Fruit fly (Drosophila melanogaster) whole organism, embryonic: ENCODE results near the gene Ide.

ENCODE experiments used
- CG10979 ChIP-seq: fragments of 200-800 bp; sonication (Bioruptor generic); optimal IDR thresholded peaks from 2 replicates; lab custom pipeline; 2018; ENCODE audit warnings: missing biosample characterization, mild to moderate bottlenecking, missing genetic modification characterization, moderate library complexity
- CG11560 ChIP-seq: fragments of 200-800 bp; sonication (Bioruptor generic); IDR thresholded peaks from 3 replicates; pipeline ENCODE4 v1.3.6; 2022; ENCODE audit warnings: missing biosample characterization, missing genetic modification characterization
- CG13775 ChIP-seq: fragments of 200-800 bp; sonication (Bioruptor generic); optimal IDR thresholded peaks from 3 replicates; lab custom pipeline; 2017; ENCODE audit warnings: missing biosample characterization, mild to moderate bottlenecking, missing genetic modification characterization
- CG15479 ChIP-seq: fragments of 200-800 bp; sonication (Bioruptor generic); optimal IDR thresholded peaks from 3 replicates; lab custom pipeline; 2019; ENCODE audit warnings: missing biosample characterization, mild to moderate bottlenecking, missing genetic modification characterization, moderate library complexity
- CG1603 ChIP-seq: fragments of 200-800 bp; sonication (Bioruptor generic); optimal IDR thresholded peaks from 2 replicates; lab custom pipeline; 2019; ENCODE audit warnings: missing biosample characterization, mild to moderate bottlenecking, missing genetic modification characterization, moderate library complexity
- CG2116 ChIP-seq: fragments of 200-800 bp; sonication (Bioruptor generic); optimal IDR thresholded peaks from 3 replicates; lab custom pipeline; 2018; ENCODE audit warnings: missing biosample characterization, mild to moderate bottlenecking, missing genetic modification characterization
- CG2120 ChIP-seq: fragments of 200-800 bp; sonication (Bioruptor generic); optimal IDR thresholded peaks from 3 replicates; lab custom pipeline; 2016; ENCODE audit warnings: missing biosample characterization, missing genetic modification characterization
- CG31441 ChIP-seq: fragments of 200-800 bp; sonication (Bioruptor generic); IDR thresholded peaks from 2 replicates; pipeline ENCODE4 v1.3.6; 2022; ENCODE audit warnings: missing biosample characterization, missing genetic modification characterization
- CG33557 ChIP-seq: fragments of 200-800 bp; sonication (Bioruptor generic); optimal IDR thresholded peaks from 2 replicates; lab custom pipeline; 2019; ENCODE audit warnings: missing biosample characterization, mild to moderate bottlenecking, missing genetic modification characterization, moderate library complexity
- CG3407 ChIP-seq: fragments of 200-800 bp; sonication (Bioruptor generic); optimal IDR thresholded peaks from 2 replicates; lab custom pipeline; 2018; ENCODE audit warnings: missing biosample characterization, mild to moderate bottlenecking, missing genetic modification characterization
- CG3726 ChIP-seq: fragments of 200-800 bp; sonication (Bioruptor generic); IDR thresholded peaks from 3 replicates; pipeline ENCODE4, ENCODE4 v1.3.6; 2022; ENCODE audit warnings: missing biosample characterization, missing genetic modification characterization
- CG3838 ChIP-seq: fragments of 200-800 bp; sonication (Bioruptor generic); optimal IDR thresholded peaks from 3 replicates; lab custom pipeline; 2016; ENCODE audit warnings: missing biosample characterization, missing genetic modification characterization
- CG42726 ChIP-seq: fragments of 200-800 bp; sonication (Bioruptor generic); IDR thresholded peaks from 2 replicates; pipeline ENCODE4 v1.3.6; 2022; ENCODE audit warnings: missing biosample characterization, missing genetic modification characterization; ENCODE audit not compliant: partially characterized antibody
- CG4328 ChIP-seq: fragments of 200-800 bp; sonication (Bioruptor generic); optimal IDR thresholded peaks from 3 replicates; lab custom pipeline; 2017; ENCODE audit warnings: missing biosample characterization, missing genetic modification reagents, missing genetic modification characterization
- CG4424 ChIP-seq: fragments of 200-800 bp; sonication (Bioruptor generic); optimal IDR thresholded peaks from 3 replicates; lab custom pipeline; 2016; ENCODE audit warnings: missing biosample characterization, missing genetic modification characterization
- CG9437 ChIP-seq: fragments of 200-800 bp; sonication (Bioruptor generic); optimal IDR thresholded peaks from 2 replicates; lab custom pipeline; 2018; ENCODE audit warnings: missing biosample characterization, mild to moderate bottlenecking, missing genetic modification characterization
- Dfd ChIP-seq, 2 experiments: fragments of >200 bp; optimal IDR thresholded peaks; 2 replicates each; lab custom pipeline; 2017; ENCODE audit warnings: missing biosample characterization in 2 of 2, missing genetic modification characterization in 2 of 2
- Doc3 ChIP-seq: fragments of 200-800 bp; sonication (Bioruptor generic); IDR thresholded peaks from 3 replicates; pipeline ENCODE4 v1.3.6; 2022; ENCODE audit warnings: missing biosample characterization, missing genetic modification characterization; ENCODE audit not compliant: partially characterized antibody
- H2.0 ChIP-seq: fragments of 200-800 bp; sonication (Bioruptor generic); IDR thresholded peaks from 2 replicates; pipeline ENCODE4 v1.3.6; 2022; ENCODE audit warnings: missing biosample characterization, missing genetic modification characterization
- HLHmδ ChIP-seq: fragments of 200-800 bp; sonication (Bioruptor generic); optimal IDR thresholded peaks from 2 replicates; lab custom pipeline; 2018; ENCODE audit warnings: missing biosample characterization, mild to moderate bottlenecking, missing genetic modification characterization, moderate library complexity
- Hr51 ChIP-seq, 2 experiments: fragments of 200-800 bp; sonication (Bioruptor generic); optimal IDR thresholded peaks; 2 replicates in 1 of 2; 3 replicates in 1 of 2; lab custom pipeline; 2016 to 2018; ENCODE audit warnings: missing biosample characterization in 2 of 2, missing genetic modification characterization in 2 of 2, mild to moderate bottlenecking in 1 of 2, moderate library complexity in 1 of 2
- Jarid2 ChIP-seq: fragments of 200-800 bp; sonication (Bioruptor generic); optimal IDR thresholded peaks from 3 replicates; lab custom pipeline; 2017; ENCODE audit warnings: mild to moderate bottlenecking, missing biosample characterization, missing genetic modification reagents, missing genetic modification characterization
- Kr ChIP-seq: fragments of 200-800 bp; sonication (Bioruptor generic); optimal IDR thresholded peaks from 2 replicates; lab custom pipeline; 2017; ENCODE audit warnings: missing biosample characterization, mild to moderate bottlenecking, missing genetic modification characterization
- Nf-YA ChIP-seq: fragments of 200-800 bp; sonication (Bioruptor generic); IDR thresholded peaks from 2 replicates; pipeline ENCODE4 v1.3.6; 2022; ENCODE audit warnings: missing biosample characterization, missing genetic modification characterization
- Optix ChIP-seq: fragments of 200-800 bp; sonication (Bioruptor generic); IDR thresholded peaks from 3 replicates; pipeline ENCODE4 v1.3.6; 2022; ENCODE audit warnings: missing biosample characterization, missing genetic modification characterization
- Side ChIP-seq: fragments of 200-800 bp; sonication (Bioruptor generic); optimal IDR thresholded peaks from 2 replicates; lab custom pipeline; 2016; ENCODE audit warnings: missing biosample characterization, missing genetic modification characterization
- TFAM ChIP-seq: fragments of 200-800 bp; sonication (Bioruptor generic); optimal IDR thresholded peaks from 2 replicates; lab custom pipeline; 2017; ENCODE audit warnings: missing biosample characterization, missing genetic modification characterization, inconsistent platforms
- Trl ChIP-seq, 3 experiments: fragments of >200 bp in 2 of 3; fragments of 200-800 bp in 1 of 3; sonication (Bioruptor generic) in 1 of 3; optimal IDR thresholded peaks; 2 replicates in 1 of 3; 3 replicates in 2 of 3; lab custom pipeline; 2016 to 2017; ENCODE audit warnings: missing biosample characterization in 1 of 3, missing genetic modification characterization in 1 of 3
- ab ChIP-seq: fragments of 200-800 bp; sonication (Bioruptor generic); optimal IDR thresholded peaks from 2 replicates; lab custom pipeline; 2016; ENCODE audit warnings: missing biosample characterization, missing genetic modification characterization
- abd-A ChIP-seq: fragments of 200-800 bp; sonication (Bioruptor generic); optimal IDR thresholded peaks from 3 replicates; lab custom pipeline; 2019; ENCODE audit warnings: missing biosample characterization, mild to moderate bottlenecking, missing genetic modification characterization, moderate library complexity
- ap ChIP-seq: fragments of 200-800 bp; sonication (Bioruptor generic); IDR thresholded peaks from 2 replicates; pipeline ENCODE4 v1.3.6; 2022; ENCODE audit warnings: missing biosample characterization, missing genetic modification characterization
- crc ChIP-seq: fragments of 200-800 bp; sonication (Bioruptor generic); optimal IDR thresholded peaks from 2 replicates; lab custom pipeline; 2016; ENCODE audit warnings: missing biosample characterization, missing genetic modification characterization
- crol ChIP-seq: fragments of 200-800 bp; sonication (Bioruptor generic); IDR thresholded peaks from 2 replicates; pipeline ENCODE4 v1.3.6; 2022; ENCODE audit warnings: missing biosample characterization, missing genetic modification characterization
- cwo ChIP-seq: fragments of 200-800 bp; sonication (Bioruptor generic); optimal IDR thresholded peaks from 3 replicates; lab custom pipeline; 2017; ENCODE audit warnings: missing biosample characterization, missing genetic modification characterization, mild to moderate bottlenecking, moderate library complexity, missing genetic modification reagents
- dan ChIP-seq: fragments of 200-800 bp; sonication (Bioruptor generic); IDR thresholded peaks from 2 replicates; pipeline ENCODE4 v1.3.6; 2022; ENCODE audit warnings: missing biosample characterization, missing genetic modification characterization
- dmrt11E ChIP-seq: fragments of 200-800 bp; sonication (Bioruptor generic); optimal IDR thresholded peaks from 3 replicates; lab custom pipeline; 2018; ENCODE audit warnings: missing biosample characterization, mild to moderate bottlenecking, missing genetic modification characterization, moderate library complexity
- gfzf ChIP-seq: fragments of 200-800 bp; sonication (Bioruptor generic); optimal IDR thresholded peaks from 2 replicates; lab custom pipeline; 2016; ENCODE audit warnings: missing biosample characterization, mild to moderate bottlenecking, missing genetic modification characterization, moderate library complexity
- grn ChIP-seq: fragments of 200-800 bp; sonication (Bioruptor generic); optimal IDR thresholded peaks from 3 replicates; lab custom pipeline; 2017; ENCODE audit warnings: missing biosample characterization, missing genetic modification characterization
- her ChIP-seq: fragments of 200-800 bp; sonication (Bioruptor generic); optimal IDR thresholded peaks from 2 replicates; lab custom pipeline; 2016; ENCODE audit warnings: missing biosample characterization, missing genetic modification characterization
- lmd ChIP-seq: fragments of 200-800 bp; sonication (Bioruptor generic); IDR thresholded peaks from 2 replicates; pipeline ENCODE4 v1.3.6; 2022; ENCODE audit warnings: missing biosample characterization, missing genetic modification characterization
- lov ChIP-seq, 2 experiments: fragments of 200-800 bp in 1 of 2; fragments of >200 bp in 1 of 2; sonication (Bioruptor generic) in 1 of 2; IDR thresholded peaks in 1 of 2; optimal IDR thresholded peaks in 1 of 2; 2 replicates in 1 of 2; 3 replicates in 1 of 2; pipeline versions ENCODE4 v1.3.6 to Lab custom; 2017 to 2022; ENCODE audit warnings: missing biosample characterization in 1 of 2, missing genetic modification characterization in 1 of 2
- nerfin-1 ChIP-seq: fragments of 200-800 bp; sonication (Bioruptor generic); optimal IDR thresholded peaks from 3 replicates; lab custom pipeline; 2019; ENCODE audit warnings: missing biosample characterization, mild to moderate bottlenecking, missing genetic modification characterization, moderate library complexity
- otp ChIP-seq: fragments of 200-800 bp; sonication (Bioruptor generic); IDR thresholded peaks from 3 replicates; pipeline ENCODE4, ENCODE4 v1.3.6; 2022; ENCODE audit warnings: missing biosample characterization, missing genetic modification characterization
- peb ChIP-seq: fragments of 200-800 bp; sonication (Bioruptor generic); IDR thresholded peaks from 2 replicates; pipeline ENCODE4 v1.3.6; 2022; ENCODE audit warnings: missing biosample characterization, missing genetic modification characterization
- pita ChIP-seq: fragments of 200-800 bp; sonication (Bioruptor generic); optimal IDR thresholded peaks from 2 replicates; lab custom pipeline; 2017; ENCODE audit warnings: missing biosample characterization, mild to moderate bottlenecking, missing genetic modification characterization
- run ChIP-seq: fragments of 200-800 bp; sonication (Bioruptor generic); optimal IDR thresholded peaks from 3 replicates; lab custom pipeline; 2018; ENCODE audit warnings: missing biosample characterization, mild to moderate bottlenecking, missing genetic modification characterization
- sug ChIP-seq: fragments of 200-800 bp; optimal IDR thresholded peaks from 2 replicates; lab custom pipeline; 2019; ENCODE audit warnings: missing biosample characterization, mild to moderate bottlenecking, missing genetic modification characterization, moderate library complexity
- ttk ChIP-seq: fragments of 200-800 bp; sonication (Bioruptor generic); IDR thresholded peaks from 2 replicates; pipeline ENCODE4 v2.1.2; 2022; ENCODE audit warnings: missing biosample characterization, missing genetic modification characterization

Gene Ide

DNA sequence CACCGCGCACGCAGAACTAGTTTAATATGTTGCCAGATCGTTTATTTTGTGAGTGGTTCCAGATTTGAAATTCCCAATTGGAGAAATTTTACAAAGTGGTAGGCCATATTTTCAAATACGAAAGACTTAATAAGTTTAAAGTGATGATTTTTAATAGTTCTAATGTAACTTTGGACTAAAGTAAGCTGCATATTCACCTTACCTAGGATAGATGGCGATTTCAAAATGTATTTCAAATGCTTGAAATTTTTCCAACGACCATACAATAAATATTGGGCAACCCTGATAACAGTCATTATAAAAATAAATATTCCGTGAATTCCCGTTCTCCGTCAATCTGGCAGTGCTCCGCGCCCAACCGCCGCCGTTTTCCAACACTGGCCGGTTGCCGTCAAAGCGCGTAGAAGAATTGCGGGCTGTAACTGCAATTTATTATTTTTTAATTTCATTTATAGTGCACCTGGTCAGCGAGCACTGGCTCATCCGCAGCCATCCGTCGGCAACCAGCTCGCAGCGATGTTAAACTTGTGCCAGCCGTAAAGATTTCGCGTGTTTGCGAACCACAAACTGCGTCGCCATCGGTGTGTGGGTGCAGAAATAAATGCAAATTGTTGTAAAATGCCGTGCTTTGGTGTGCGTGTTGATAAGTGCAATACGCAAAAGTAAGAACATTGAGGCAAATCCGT, at the start of gene Ide, which contains the start of gene RhoBTB (continued):
- no peak for TF ChIP-seq otp
- TF ChIP-seq run (tag; lab: Kevin White, UChicago), result no peak
- no peak for TF ChIP-seq CG1603 (tag; lab: Kevin White, UChicago)
- TF ChIP-seq CG3726 (GFP tag; lab: Robert Waterston, UW), result no peak
- no peak for TF ChIP-seq Doc3 (GFP tag; lab: Robert Waterston, UW)
- TF ChIP-seq crc (GFP tag; lab: Kevin White, UChicago), result peak; percentile 67
- no peak for TF ChIP-seq peb (GFP tag; lab: Robert Waterston, UW)
- peak in 1 of 2 experiments; percentile 10 for TF ChIP-seq Dfd (GFP tag; optimal IDR thresholded peaks at IDR 0.05; lab: Kevin White, UChicago)
- TF ChIP-seq HLHmδ (GFP tag; lab: Kevin White, UChicago), result no peak
- TF ChIP-seq Jarid2 (GFP tag; lab: Kevin White, UChicago), result peak; percentile 41
- TF ChIP-seq ap (GFP tag; lab: Robert Waterston, UW), result peak; percentile 25; the same call in 1 of the 2 replicates
- peak; percentile 61 for TF ChIP-seq ab (GFP tag; lab: Kevin White, UChicago)
- TF ChIP-seq CG9437 (GFP tag; lab: Kevin White, UChicago), result peak; percentile 77
- no peak for TF ChIP-seq Kr (GFP tag; lab: Kevin White, UChicago)
- peak; percentile 36; the same call in 1 of the 2 replicates for TF ChIP-seq crol (GFP tag; lab: Robert Waterston, UW)
- peak; percentile 36 for TF ChIP-seq CG3838 (GFP tag; lab: Kevin White, UChicago)
- TF ChIP-seq CG31441 (GFP tag; lab: Robert Waterston, UW), result peak; percentile 89
- no peak for TF ChIP-seq Optix (GFP tag; lab: Robert Waterston, UW)
- TF ChIP-seq CG33557, result peak; percentile 65
- TF ChIP-seq pita, result no peak
- TF ChIP-seq Nf-YA (GFP tag; lab: Robert Waterston, UW), result no peak
- peak; percentile 58 for TF ChIP-seq cwo (GFP tag; lab: Kevin White, UChicago)
- TF ChIP-seq Hr51 (GFP tag; optimal IDR thresholded peaks at IDR 0.05; lab: Kevin White, UChicago), result peak in 1 of 2 experiments; percentile 80
- no peak for TF ChIP-seq dan (GFP tag; lab: Robert Waterston, UW)
- TF ChIP-seq CG3407 (GFP tag; lab: Kevin White, UChicago), result peak; percentile 25
- TF ChIP-seq CG2120, result peak; percentile 96
- peak; percentile 53 for TF ChIP-seq ttk (GFP tag; lab: Robert Waterston, UW)
- TF ChIP-seq CG10979 (tag; lab: Kevin White, UChicago), result peak; percentile 52
- TF ChIP-seq dmrt11E (tag; lab: Kevin White, UChicago), result peak; percentile 66
- TF ChIP-seq CG42726 (GFP tag; lab: Robert Waterston, UW), result no peak
- peak; percentile 79 for TF ChIP-seq CG2116 (GFP tag; lab: Kevin White, UChicago)
- TF ChIP-seq abd-A, result no peak
- TF ChIP-seq CG11560, result peak; percentile 76
- TF ChIP-seq sug, result peak; percentile 91
- TF ChIP-seq CG4424, result peak; percentile 66
- peak; percentile 54 for TF ChIP-seq nerfin-1 (tag; lab: Kevin White, UChicago)
- TF ChIP-seq Side (GFP tag; lab: Kevin White, UChicago), result peak; percentile 85
- TF ChIP-seq lmd (GFP tag; lab: Robert Waterston, UW), result peak; percentile 85
- TF ChIP-seq lov (optimal IDR thresholded peaks at IDR 0.05; lab: Kevin White, UChicago), result no peak
- TF ChIP-seq lov (GFP tag; IDR thresholded peaks at IDR 0.05; lab: Robert Waterston, UW), result peak; percentile 60; the same call in 1 of the 3 replicates
- no peak for TF ChIP-seq TFAM (GFP tag; lab: Kevin White, UChicago)
- TF ChIP-seq CG15479, result peak; percentile 64
- TF ChIP-seq Trl (optimal IDR thresholded peaks at IDR 0.05; lab: Kevin White, UChicago), result peak in 1 of 2 experiments; percentile 23
- TF ChIP-seq Trl (GFP tag; optimal IDR thresholded peaks at IDR 0.05; lab: Kevin White, UChicago), result peak; percentile 86
- TF ChIP-seq gfzf (GFP tag; lab: Kevin White, UChicago), result peak; percentile 19
- 0 out of 2 replicates have a peak, but pooled peaks have one; percentile 41 for TF ChIP-seq H2.0 (GFP tag; lab: Robert Waterston, UW)
- peak; percentile 76 for TF ChIP-seq CG4328 (GFP tag; lab: Kevin White, UChicago)
- TF ChIP-seq CG13775 (GFP tag; lab: Kevin White, UChicago), result peak; percentile 84
- TF ChIP-seq her (GFP tag; lab: Kevin White, UChicago), result peak; percentile 53
- no peak for TF ChIP-seq grn (GFP tag; lab: Kevin White, UChicago)
